Worm (Caenorhabditis elegans): ENCODE results near the gene srh-18.

DNA sequence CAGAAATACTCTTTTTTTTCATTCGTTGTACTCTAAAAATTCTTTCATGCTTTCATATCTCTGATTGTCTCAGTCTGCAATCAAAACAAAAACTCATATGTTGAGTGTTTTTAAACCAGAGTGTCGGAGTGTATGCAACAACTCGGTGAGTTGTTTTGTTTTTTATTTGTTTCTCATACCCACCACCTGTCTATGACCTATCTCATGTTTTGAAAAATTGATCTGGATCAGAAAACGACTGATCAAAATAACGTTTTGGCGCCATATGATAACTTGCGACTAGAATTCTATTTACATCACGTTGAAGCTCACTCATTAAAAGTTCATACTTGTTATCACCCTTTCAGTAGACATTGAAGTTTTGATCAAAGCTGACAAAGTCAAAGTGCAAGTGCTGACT is 19.5 kb upstream of the srh-18 start:
- TF ChIP-seq lin-15B (tag; optimal IDR thresholded peaks at IDR 0.05) (no peak), ceh-82 (tag; optimal IDR thresholded peaks at IDR 0.05) (no peak), mdl-1 (tag; optimal IDR thresholded peaks at IDR 0.05) (no peak), pag-3 (tag; optimal IDR thresholded peaks at IDR 0.05; ENCODE audit: borderline replicate concordance, insufficient read depth) (no peak), nhr-28 (tag; optimal IDR thresholded peaks at IDR 0.05) (no peak), grh-1 (GFP tag; IDR thresholded peaks at IDR 0.05) (no peak)
